Worm (Caenorhabditis elegans) whole organism, L4 larva: ENCODE measurements around the gene bcmo-1.

Experiments used
- F44E2.7 ChIP-seq: fragments of 200-800 bp; sonication (Bioruptor generic); IDR thresholded peaks from 2 replicates; pipeline ENCODE4 v2.1.2; 2022; ENCODE audit warnings: missing genetic modification characterization, missing compliant biosample characterization
- F49E8.2 ChIP-seq: sonication (generic microtip); optimal IDR thresholded peaks from 2 replicates; lab custom pipeline; 2016; ENCODE audit warnings: missing compliant biosample characterization, mild to moderate bottlenecking, missing genetic modification characterization, borderline replicate concordance
- T26A8.4 ChIP-seq: fragments of 200-800 bp; sonication (Bioruptor generic); IDR thresholded peaks from 2 replicates; pipeline ENCODE4 v1.3.6; 2022; ENCODE audit warnings: missing genetic modification characterization, missing compliant biosample characterization
- Y5F2A.4 ChIP-seq: fragments of 200-800 bp; sonication (Bioruptor generic); optimal IDR thresholded peaks from 2 replicates; lab custom pipeline; 2018; ENCODE audit warnings: mild to moderate bottlenecking, missing genetic modification characterization, missing compliant biosample characterization
- Y75B8A.6 ChIP-seq: fragments of 200-800 bp; sonication (Bioruptor generic); IDR thresholded peaks from 2 replicates; pipeline ENCODE4 v1.3.6; 2022; ENCODE audit warnings: missing genetic modification reagents, missing genetic modification characterization, missing compliant biosample characterization
- ZK337.2 ChIP-seq: fragments of 200-800 bp; sonication (Bioruptor generic); IDR thresholded peaks from 2 replicates; pipeline ENCODE4 v1.3.6; 2022; ENCODE audit warnings: missing genetic modification reagents, missing genetic modification characterization, missing compliant biosample characterization
- ZK546.5 ChIP-seq, 2 experiments: sonication (generic microtip); optimal IDR thresholded peaks; 2 replicates each; lab custom pipeline; 2017; ENCODE audit warnings: missing biosample characterization in 2 of 2, missing genetic modification characterization in 2 of 2
- aly-2 ChIP-seq: sonication (generic microtip); optimal IDR thresholded peaks from 2 replicates; lab custom pipeline; 2018; ENCODE audit warnings: missing biosample characterization, missing genetic modification characterization
- attf-4 ChIP-seq: sonication (generic microtip); optimal IDR thresholded peaks from 3 replicates; lab custom pipeline; 2017; ENCODE audit warnings: missing biosample characterization, missing genetic modification characterization
- ceh-20 ChIP-seq: fragments of 200-800 bp; sonication (Bioruptor generic); IDR thresholded peaks from 2 replicates; pipeline ENCODE4 v1.3.6; 2022; ENCODE audit warnings: missing genetic modification reagents, missing genetic modification characterization, missing compliant biosample characterization
- ceh-32 ChIP-seq: sonication (generic microtip); optimal IDR thresholded peaks from 2 replicates; lab custom pipeline; 2016; ENCODE audit warnings: mild to moderate bottlenecking, missing genetic modification characterization, missing compliant biosample characterization; ENCODE audit not compliant: poor library complexity
- ces-1 ChIP-seq: fragments of 150-350 bp; sonication (generic microtip); optimal IDR thresholded peaks from 4 replicates; lab custom pipeline; 2014; ENCODE audit warnings: missing biosample characterization, missing genetic modification reagents, missing genetic modification characterization
- cey-2 ChIP-seq: sonication (generic microtip); optimal IDR thresholded peaks from 3 replicates; lab custom pipeline; 2017; ENCODE audit warnings: missing genetic modification characterization, mild to moderate bottlenecking, missing compliant biosample characterization, antibody characterized with exemption, borderline replicate concordance; ENCODE audit not compliant: insufficient read depth
- daf-19 ChIP-seq: fragments of 200-800 bp; sonication (Bioruptor generic); conservative IDR thresholded peaks from 2 replicates; pipeline ENCODE4 v1.3.6; 2022; ENCODE audit warnings: missing genetic modification characterization, missing compliant biosample characterization
- daf-8 ChIP-seq: fragments of 200-800 bp; sonication (Bioruptor generic); IDR thresholded peaks from 2 replicates; pipeline ENCODE4 v1.3.6; 2022; ENCODE audit warnings: missing genetic modification characterization, missing compliant biosample characterization
- dmd-6 ChIP-seq: fragments of 200-800 bp; sonication (Bioruptor generic); IDR thresholded peaks from 2 replicates; pipeline ENCODE4 v1.3.6; 2022; ENCODE audit warnings: missing genetic modification reagents, missing genetic modification characterization, missing compliant biosample characterization
- dmd-9 ChIP-seq: fragments of 200-800 bp; sonication (Bioruptor generic); IDR thresholded peaks from 2 replicates; pipeline ENCODE4 v1.3.6; 2022; ENCODE audit warnings: missing genetic modification reagents, missing genetic modification characterization, missing compliant biosample characterization
- duxl-1 ChIP-seq: sonication (generic microtip); optimal IDR thresholded peaks from 2 replicates; lab custom pipeline; 2016; ENCODE audit warnings: mild to moderate bottlenecking, missing genetic modification characterization, moderate library complexity, missing compliant biosample characterization; ENCODE audit not compliant: poor library complexity
- egl-27 ChIP-seq: sonication (generic microtip); optimal IDR thresholded peaks from 3 replicates; lab custom pipeline; 2017; ENCODE audit warnings: missing biosample characterization, missing genetic modification reagents, missing genetic modification characterization
- hif-1 ChIP-seq, 2 experiments: sonication (generic microtip); optimal IDR thresholded peaks; 2 replicates each; lab custom pipeline; 2016 to 2017; ENCODE audit warnings: missing compliant biosample characterization in 2 of 2, missing genetic modification characterization in 2 of 2, missing genetic modification reagents in 2 of 2, missing genotype in 2 of 2, mild to moderate bottlenecking in 1 of 2
- hlh-30 ChIP-seq: sonication (generic microtip); optimal IDR thresholded peaks from 2 replicates; lab custom pipeline; 2017; ENCODE audit warnings: antibody characterized with exemption, mild to moderate bottlenecking, missing genetic modification characterization, missing compliant biosample characterization; ENCODE audit not compliant: insufficient read depth
- hmg-1.1 ChIP-seq: fragments of 200-800 bp; sonication (Bioruptor generic); IDR thresholded peaks from 2 replicates; pipeline ENCODE4 v1.3.6; 2022; ENCODE audit warnings: missing genetic modification reagents, missing genetic modification characterization, missing compliant biosample characterization
- lim-7 ChIP-seq: fragments of 200-800 bp; sonication (Bioruptor generic); IDR thresholded peaks from 2 replicates; pipeline ENCODE4 v1.3.6; 2022; ENCODE audit warnings: missing genetic modification characterization, missing compliant biosample characterization
- lin-29 ChIP-seq: fragments of 200-800 bp; sonication (Bioruptor generic); IDR thresholded peaks from 2 replicates; pipeline ENCODE4 v1.3.6; 2022; ENCODE audit warnings: missing genetic modification reagents, missing genetic modification characterization, missing compliant biosample characterization
- lin-38 ChIP-seq: fragments of 200-800 bp; sonication (Bioruptor generic); IDR thresholded peaks from 2 replicates; pipeline ENCODE4 v1.3.6; 2022; ENCODE audit warnings: missing genetic modification reagents, missing genetic modification characterization, missing compliant biosample characterization
- lin-39 ChIP-seq: fragments of 150-350 bp; optimal IDR thresholded peaks from 2 replicates; lab custom pipeline; 2014; ENCODE audit warnings: missing biosample characterization, missing genetic modification reagents, missing genetic modification characterization
- lir-3 ChIP-seq: sonication (generic microtip); optimal IDR thresholded peaks from 2 replicates; lab custom pipeline; 2016; ENCODE audit warnings: mild to moderate bottlenecking, missing genetic modification characterization, missing compliant biosample characterization
- lsy-2 ChIP-seq, 2 experiments: fragments of 150-350 bp in 1 of 2; sonication (generic microtip) in 1 of 2; optimal IDR thresholded peaks; 2 replicates each; lab custom pipeline; 2014 to 2017; ENCODE audit warnings: missing biosample characterization in 2 of 2, missing genetic modification characterization in 2 of 2
- madf-5 ChIP-seq, 2 experiments: fragments of 200-800 bp; sonication (Bioruptor generic); IDR thresholded peaks; 2 replicates each; pipeline ENCODE4 v1.3.6; 2022; ENCODE audit warnings: missing compliant biosample characterization in 2 of 2, missing genetic modification characterization in 2 of 2
- mdl-1 ChIP-seq, 2 experiments: fragments of 150-350 bp in 1 of 2; sonication (generic microtip) in 1 of 2; optimal IDR thresholded peaks; 2 replicates each; lab custom pipeline; 2014 to 2017; ENCODE audit warnings: missing biosample characterization in 2 of 2, missing genetic modification characterization in 2 of 2
- mep-1 ChIP-seq: fragments of 150-350 bp; sonication (generic microtip); optimal IDR thresholded peaks from 3 replicates; lab custom pipeline; 2014; ENCODE audit warnings: missing biosample characterization, missing genetic modification characterization
- mes-2 ChIP-seq: sonication (generic microtip); optimal IDR thresholded peaks from 2 replicates; lab custom pipeline; 2016; ENCODE audit warnings: missing genotype, mild to moderate bottlenecking, missing genetic modification characterization, missing compliant biosample characterization; ENCODE audit not compliant: poor library complexity, severe bottlenecking
- mxl-2 ChIP-seq: fragments of 200-800 bp; sonication (Bioruptor generic); conservative IDR thresholded peaks from 2 replicates; pipeline ENCODE4 v1.3.6; 2022; ENCODE audit warnings: missing genetic modification reagents, missing genetic modification characterization, missing compliant biosample characterization
- nhr-10 ChIP-seq: fragments of 150-350 bp; optimal IDR thresholded peaks from 2 replicates; lab custom pipeline; 2014; ENCODE audit warnings: missing biosample characterization, missing genetic modification characterization
- nhr-111 ChIP-seq: fragments of 200-800 bp; sonication (Bioruptor generic); optimal IDR thresholded peaks from 2 replicates; lab custom pipeline; 2018; ENCODE audit warnings: mild to moderate bottlenecking, missing genetic modification characterization, missing compliant biosample characterization
- nhr-25 ChIP-seq: sonication (generic microtip); optimal IDR thresholded peaks from 2 replicates; lab custom pipeline; 2017; ENCODE audit warnings: missing genetic modification characterization, mild to moderate bottlenecking, missing compliant biosample characterization, antibody characterized with exemption, moderate library complexity, borderline replicate concordance; ENCODE audit not compliant: insufficient read depth
- nhr-28 ChIP-seq: fragments of 150-350 bp; optimal IDR thresholded peaks from 2 replicates; lab custom pipeline; 2014; ENCODE audit warnings: missing biosample characterization, missing genetic modification characterization
- nhr-6 ChIP-seq: fragments of 150-350 bp; optimal IDR thresholded peaks from 2 replicates; lab custom pipeline; 2014; ENCODE audit warnings: missing biosample characterization, missing genetic modification characterization
- nhr-77 ChIP-seq: fragments of 150-350 bp; optimal IDR thresholded peaks from 2 replicates; lab custom pipeline; 2014; ENCODE audit warnings: missing biosample characterization, missing genetic modification characterization
- php-3 ChIP-seq: fragments of 200-800 bp; sonication (Bioruptor generic); IDR thresholded peaks from 2 replicates; pipeline ENCODE4 v1.3.6; 2022; ENCODE audit warnings: missing genetic modification reagents, missing genetic modification characterization, missing compliant biosample characterization
- saeg-2 ChIP-seq: fragments of 200-800 bp; sonication (Bioruptor generic); IDR thresholded peaks from 2 replicates; pipeline ENCODE4 v1.3.6; 2022; ENCODE audit warnings: missing genetic modification reagents, missing genetic modification characterization, missing compliant biosample characterization
- sdz-12 ChIP-seq: fragments of 200-800 bp; sonication (Bioruptor generic); optimal IDR thresholded peaks from 2 replicates; lab custom pipeline; 2018; ENCODE audit warnings: mild to moderate bottlenecking, missing genetic modification characterization, missing compliant biosample characterization
- skn-1 ChIP-seq: fragments of 150-350 bp; optimal IDR thresholded peaks from 2 replicates; lab custom pipeline; 2014; ENCODE audit warnings: missing biosample characterization, missing genetic modification characterization
- spr-1 ChIP-seq: sonication (generic microtip); optimal IDR thresholded peaks from 2 replicates; lab custom pipeline; 2016; ENCODE audit warnings: mild to moderate bottlenecking, missing genetic modification characterization, missing compliant biosample characterization
- spr-3 ChIP-seq: fragments of 200-800 bp; sonication (Bioruptor generic); optimal IDR thresholded peaks from 2 replicates; lab custom pipeline; 2018; ENCODE audit warnings: mild to moderate bottlenecking, missing genetic modification characterization, missing compliant biosample characterization
- tag-97 ChIP-seq: fragments of 200-800 bp; sonication (Bioruptor generic); IDR thresholded peaks from 2 replicates; pipeline ENCODE4 v1.3.6; 2022; ENCODE audit warnings: missing genetic modification characterization, missing compliant biosample characterization
- vab-7 ChIP-seq: fragments of 200-800 bp; sonication (Bioruptor generic); IDR thresholded peaks from 2 replicates; pipeline ENCODE4 v1.3.6; 2022; ENCODE audit warnings: missing genetic modification reagents, missing genetic modification characterization, missing compliant biosample characterization
- zip-11 ChIP-seq: fragments of 200-800 bp; sonication (Bioruptor generic); IDR thresholded peaks from 2 replicates; pipeline ENCODE4 v1.3.6; 2022; ENCODE audit warnings: missing genetic modification characterization, missing compliant biosample characterization

The bcmo-1 gene

DNA sequence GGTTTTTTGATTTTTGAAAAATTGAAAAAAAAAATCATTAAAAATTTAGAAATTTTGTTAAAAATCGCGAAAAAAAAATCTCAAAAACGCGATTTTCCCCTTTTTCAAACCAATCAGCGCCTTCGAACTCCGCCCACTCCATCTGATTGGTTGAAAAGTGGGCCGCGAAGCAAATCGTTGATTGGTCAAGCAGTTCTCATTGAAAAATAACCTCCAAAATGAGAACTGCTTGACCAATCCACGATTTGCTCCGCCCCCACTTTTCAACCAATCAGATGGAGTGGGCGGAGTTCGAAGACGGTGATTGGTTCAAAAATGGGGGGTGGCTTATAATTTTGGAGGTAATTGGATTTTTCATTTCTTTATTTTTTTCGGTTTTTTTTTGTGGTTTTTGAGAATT, 40.1 kb upstream of the bcmo-1 start:
- TF ChIP-seq dmd-6 (GFP tag; lab: Robert Waterston, UW) (no peak), Y75B8A.6 (GFP tag; lab: Robert Waterston, UW) (no peak), ceh-20 (no peak), spr-1 (tag; lab: Kevin White, UChicago) (no peak), lin-38 (no peak), nhr-111 (GFP tag; lab: Kevin White, UChicago) (no peak), saeg-2 (no peak), hmg-1.1 (no peak)

DNA sequence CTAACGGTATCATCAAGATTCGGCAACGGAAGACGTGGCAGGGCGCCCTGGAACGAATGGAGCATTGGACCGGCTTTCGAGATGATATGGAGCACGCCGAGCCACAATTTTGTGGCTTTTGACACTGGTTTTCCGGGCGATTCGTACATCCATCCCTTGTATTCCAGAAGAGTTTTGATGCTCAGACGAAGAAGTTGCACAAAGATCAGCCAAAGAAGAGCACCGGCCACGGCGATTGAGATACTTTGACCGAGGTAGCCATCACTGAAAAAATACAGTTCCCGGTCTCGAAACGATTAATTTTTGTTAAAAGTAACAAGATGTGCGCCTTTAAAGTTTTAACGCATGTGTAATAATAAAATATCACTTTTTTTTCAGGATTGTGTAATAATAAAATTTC, 35.3 kb upstream of the bcmo-1 start:
- TF ChIP-seq dmd-9 (GFP tag; lab: Robert Waterston, UW) (0 out of 2 replicates have a peak, but pooled peaks have one; percentile 23), nhr-25 (tag; lab: Kevin White, UChicago) (no peak), ceh-32 (tag; lab: Kevin White, UChicago) (no peak), mdl-1 (tag; optimal IDR thresholded peaks at IDR 0.05; lab: Kevin White, UChicago) (no peak), madf-5 (GFP tag; IDR thresholded peaks at IDR 0.05; lab: Robert Waterston, UW) (0 out of 4 replicates have a peak, but pooled peaks have one; percentile 20 to 60), F49E8.2 (no peak), daf-8 (GFP tag; lab: Robert Waterston, UW) (no peak), nhr-77 (tag; lab: Kevin White, UChicago) (no peak), nhr-10 (tag; lab: Kevin White, UChicago) (no peak), mep-1 (tag; lab: Kevin White, UChicago) (peak; percentile 29), aly-2 (no peak), Y5F2A.4 (GFP tag; lab: Kevin White, UChicago) (peak; percentile 18), dmd-6 (GFP tag; lab: Robert Waterston, UW) (no peak), duxl-1 (no peak), F44E2.7 (GFP tag; lab: Robert Waterston, UW) (no peak), nhr-28 (no peak), T26A8.4 (GFP tag; lab: Robert Waterston, UW) (peak; percentile 71; the same call in 1 of the 2 replicates), tag-97 (GFP tag; lab: Robert Waterston, UW) (no peak), zip-11 (no peak), egl-27 (no peak), hif-1 (tag; optimal IDR thresholded peaks at IDR 0.05; lab: Kevin White, UChicago) (no peak), skn-1 (tag; lab: Kevin White, UChicago) (no peak), lin-29 (GFP tag; lab: Robert Waterston, UW) (0 out of 2 replicates have a peak, but pooled peaks have one; percentile 35), ZK546.5 (tag; optimal IDR thresholded peaks at IDR 0.05; lab: Kevin White, UChicago) (no peak), mes-2 (tag; lab: Kevin White, UChicago) (no peak), spr-3 (GFP tag; lab: Kevin White, UChicago) (no peak), ZK337.2 (GFP tag; lab: Robert Waterston, UW) (no peak), lsy-2 (tag; optimal IDR thresholded peaks at IDR 0.05; lab: Kevin White, UChicago) (no peak), vab-7 (GFP tag; lab: Robert Waterston, UW) (no peak), mxl-2 (GFP tag; lab: Robert Waterston, UW) (no peak), attf-4 (tag; lab: Kevin White, UChicago) (no peak), cey-2 (tag; lab: Kevin White, UChicago) (no peak), php-3 (GFP tag; lab: Robert Waterston, UW) (peak; percentile 56; the same call in 1 of the 2 replicates), daf-19 (GFP tag; lab: Robert Waterston, UW) (no peak), saeg-2 (0 out of 2 replicates have a peak, but pooled peaks have one; percentile 31), lin-39 (no peak), lir-3 (tag; lab: Kevin White, UChicago) (no peak), sdz-12 (peak; percentile 77), Y75B8A.6 (GFP tag; lab: Robert Waterston, UW) (peak; percentile 58; the same call in 1 of the 2 replicates), ces-1 (GFP tag; lab: Kevin White, UChicago) (no peak), hlh-30 (no peak), lim-7 (GFP tag; lab: Robert Waterston, UW) (peak; percentile 66), nhr-6 (tag; lab: Kevin White, UChicago) (no peak)
